Fruit fly (Drosophila melanogaster) whole organism, embryonic: Measurements from ENCODE around the gene pps.

ENCODE experiments used
- Abd-B ChIP-seq: fragments of 200-800 bp; sonication (Bioruptor generic); optimal IDR thresholded peaks from 2 replicates; lab custom pipeline; 2018; ENCODE audit warnings: missing biosample characterization, mild to moderate bottlenecking, missing genetic modification characterization, moderate library complexity
- B-H2 ChIP-seq: fragments of 200-800 bp; sonication (Bioruptor generic); optimal IDR thresholded peaks from 2 replicates; lab custom pipeline; 2018; ENCODE audit warnings: missing biosample characterization, mild to moderate bottlenecking, missing genetic modification characterization
- CG10431 ChIP-seq: fragments of 200-800 bp; sonication (Bioruptor generic); optimal IDR thresholded peaks from 3 replicates; lab custom pipeline; 2018; ENCODE audit warnings: missing biosample characterization, mild to moderate bottlenecking, missing genetic modification characterization
- CG10543 ChIP-seq: fragments of 200-800 bp; sonication (Bioruptor generic); optimal IDR thresholded peaks from 3 replicates; lab custom pipeline; 2017; ENCODE audit warnings: missing biosample characterization, mild to moderate bottlenecking, missing genetic modification characterization, moderate library complexity
- CG11247 ChIP-seq: fragments of 200-800 bp; sonication (Bioruptor generic); IDR thresholded peaks from 2 replicates; pipeline ENCODE4 v1.3.6; 2022; ENCODE audit warnings: missing biosample characterization, missing genetic modification characterization
- CG12071 ChIP-seq: fragments of 200-800 bp; sonication (Bioruptor generic); optimal IDR thresholded peaks from 3 replicates; lab custom pipeline; 2018; ENCODE audit warnings: missing biosample characterization, mild to moderate bottlenecking, missing genetic modification characterization
- CG12744 ChIP-seq: fragments of 200-800 bp; sonication (Bioruptor generic); optimal IDR thresholded peaks from 2 replicates; lab custom pipeline; 2016; ENCODE audit warnings: missing biosample characterization, missing genetic modification characterization
- CG14441 ChIP-seq: fragments of 200-800 bp; sonication (Bioruptor generic); IDR thresholded peaks from 2 replicates; pipeline ENCODE4 v1.3.6; 2022; ENCODE audit warnings: missing biosample characterization, missing genetic modification characterization
- CG17829 ChIP-seq: fragments of 200-800 bp; optimal IDR thresholded peaks from 2 replicates; lab custom pipeline; 2019; ENCODE audit warnings: missing biosample characterization, mild to moderate bottlenecking, missing genetic modification characterization, moderate library complexity
- CG18599 ChIP-seq: fragments of 200-800 bp; sonication (Bioruptor generic); optimal IDR thresholded peaks from 3 replicates; lab custom pipeline; 2017; ENCODE audit warnings: missing biosample characterization, missing genetic modification characterization, mild to moderate bottlenecking, moderate library complexity, missing genetic modification reagents
- CG2199 ChIP-seq: fragments of 200-800 bp; sonication (Bioruptor generic); IDR thresholded peaks from 3 replicates; pipeline ENCODE4 v1.3.6; 2022; ENCODE audit warnings: missing biosample characterization, missing genetic modification characterization
- CG2875 ChIP-seq: fragments of 200-800 bp; sonication (Bioruptor generic); optimal IDR thresholded peaks from 2 replicates; lab custom pipeline; 2017; ENCODE audit warnings: missing biosample characterization, mild to moderate bottlenecking, missing genetic modification characterization, missing genetic modification reagents
- CG30431 ChIP-seq: fragments of 200-800 bp; sonication (Bioruptor generic); optimal IDR thresholded peaks from 2 replicates; lab custom pipeline; 2017; ENCODE audit warnings: missing biosample characterization, missing genetic modification characterization
- CG31365 ChIP-seq: fragments of 200-800 bp; sonication (Bioruptor generic); optimal IDR thresholded peaks from 2 replicates; lab custom pipeline; 2018; ENCODE audit warnings: missing biosample characterization, mild to moderate bottlenecking, missing genetic modification characterization
- CG34224 ChIP-seq: fragments of 200-800 bp; sonication (Bioruptor generic); IDR thresholded peaks from 3 replicates; pipeline ENCODE4 v1.3.6; 2022; ENCODE audit warnings: missing biosample characterization, missing genetic modification characterization; ENCODE audit not compliant: partially characterized antibody
- CG6683 ChIP-seq: fragments of 200-800 bp; sonication (Bioruptor generic); optimal IDR thresholded peaks from 2 replicates; lab custom pipeline; 2017; ENCODE audit warnings: missing biosample characterization, mild to moderate bottlenecking, missing genetic modification characterization, missing genetic modification reagents
- CG9609 ChIP-seq: fragments of 200-800 bp; sonication (Bioruptor generic); optimal IDR thresholded peaks from 3 replicates; lab custom pipeline; 2016; ENCODE audit warnings: missing biosample characterization, missing genetic modification characterization
- CG9817 ChIP-seq: fragments of 200-800 bp; sonication (Bioruptor generic); optimal IDR thresholded peaks from 2 replicates; lab custom pipeline; 2018; ENCODE audit warnings: missing biosample characterization, mild to moderate bottlenecking, missing genetic modification characterization, moderate library complexity
- D19B ChIP-seq: fragments of 200-800 bp; sonication (Bioruptor generic); optimal IDR thresholded peaks from 2 replicates; lab custom pipeline; 2017; ENCODE audit warnings: missing biosample characterization, mild to moderate bottlenecking, missing genetic modification characterization
- Dbx ChIP-seq: fragments of 200-800 bp; sonication (Bioruptor generic); IDR thresholded peaks from 3 replicates; pipeline ENCODE4 v1.3.6; 2022; ENCODE audit warnings: missing biosample characterization, missing genetic modification characterization
- E2f1 ChIP-seq: fragments of 200-800 bp; sonication (Bioruptor generic); IDR thresholded peaks from 2 replicates; pipeline ENCODE4 v1.3.6; 2022; ENCODE audit warnings: missing biosample characterization, missing genetic modification characterization
- Hr3 ChIP-seq: fragments of 200-800 bp; sonication (Bioruptor generic); optimal IDR thresholded peaks from 3 replicates; lab custom pipeline; 2016; ENCODE audit warnings: missing biosample characterization, missing genetic modification characterization
- MESR4 ChIP-seq: fragments of 200-800 bp; sonication (Bioruptor generic); optimal IDR thresholded peaks from 2 replicates; lab custom pipeline; 2018; ENCODE audit warnings: missing biosample characterization, mild to moderate bottlenecking, missing genetic modification characterization, moderate library complexity
- Mrtf ChIP-seq: fragments of 200-800 bp; sonication (Bioruptor generic); IDR thresholded peaks from 3 replicates; pipeline ENCODE4 v1.3.6; 2022; ENCODE audit warnings: missing biosample characterization, missing genetic modification characterization
- NC2α ChIP-seq: fragments of 200-800 bp; sonication (Bioruptor generic); optimal IDR thresholded peaks from 2 replicates; lab custom pipeline; 2016; ENCODE audit warnings: missing biosample characterization, missing genetic modification characterization
- Oli ChIP-seq: fragments of 200-800 bp; sonication (Bioruptor generic); optimal IDR thresholded peaks from 2 replicates; lab custom pipeline; 2018; ENCODE audit warnings: missing biosample characterization, mild to moderate bottlenecking, missing genetic modification characterization, moderate library complexity
- Opbp ChIP-seq: fragments of 200-800 bp; sonication (Bioruptor generic); IDR thresholded peaks from 3 replicates; pipeline ENCODE4 v1.3.6; 2022; ENCODE audit warnings: missing biosample characterization, missing genetic modification characterization; ENCODE audit not compliant: partially characterized antibody
- Sin3A ChIP-seq: fragments of >200 bp; optimal IDR thresholded peaks from 2 replicates; lab custom pipeline; 2018
- Taf1 ChIP-seq: fragments of 200-800 bp; sonication (Bioruptor generic); IDR thresholded peaks from 2 replicates; pipeline ENCODE4 v1.3.6; 2022; ENCODE audit warnings: missing biosample characterization, missing genetic modification characterization
- Xrp1 ChIP-seq: fragments of 200-800 bp; sonication (Bioruptor generic); IDR thresholded peaks from 2 replicates; pipeline ENCODE4 v1.3.6; 2022; ENCODE audit warnings: missing biosample characterization, missing genetic modification characterization
- amos ChIP-seq: fragments of 200-800 bp; sonication (Bioruptor generic); IDR thresholded peaks from 2 replicates; pipeline ENCODE4 v1.3.6; 2022; ENCODE audit warnings: missing biosample characterization, missing genetic modification characterization; ENCODE audit not compliant: partially characterized antibody
- btn ChIP-seq: fragments of 200-800 bp; sonication (Bioruptor generic); optimal IDR thresholded peaks from 2 replicates; lab custom pipeline; 2016; ENCODE audit warnings: missing biosample characterization, missing genetic modification characterization
- cato ChIP-seq: fragments of 200-800 bp; sonication (Bioruptor generic); optimal IDR thresholded peaks from 2 replicates; lab custom pipeline; 2016; ENCODE audit warnings: missing biosample characterization, missing genetic modification characterization, borderline replicate concordance
- caup ChIP-seq: fragments of 200-800 bp; sonication (Bioruptor generic); optimal IDR thresholded peaks from 3 replicates; lab custom pipeline; 2017; ENCODE audit warnings: missing biosample characterization, mild to moderate bottlenecking, missing genetic modification characterization, moderate library complexity; ENCODE audit not compliant: severe bottlenecking
- chif ChIP-seq, 2 experiments: fragments of 200-800 bp; sonication (Bioruptor generic); optimal IDR thresholded peaks; 3 replicates each; lab custom pipeline; 2016; ENCODE audit warnings: missing biosample characterization in 2 of 2, missing genetic modification characterization in 2 of 2
- dm ChIP-seq: fragments of 200-800 bp; sonication (Bioruptor generic); optimal IDR thresholded peaks from 3 replicates; lab custom pipeline; 2016; ENCODE audit warnings: missing biosample characterization, missing genetic modification characterization
- fru ChIP-seq: fragments of >200 bp; optimal IDR thresholded peaks from 2 replicates; lab custom pipeline; 2017
- ftz-f1 ChIP-seq: fragments of 200-800 bp; sonication (Bioruptor generic); optimal IDR thresholded peaks from 2 replicates; lab custom pipeline; 2016; ENCODE audit warnings: missing biosample characterization, missing genetic modification characterization
- gro ChIP-seq: fragments of 200-800 bp; sonication (Bioruptor generic); optimal IDR thresholded peaks from 2 replicates; lab custom pipeline; 2016; ENCODE audit warnings: missing biosample characterization, missing genetic modification characterization
- gt ChIP-seq: fragments of 200-800 bp; sonication (Bioruptor generic); IDR thresholded peaks from 2 replicates; pipeline ENCODE4 v1.3.6; 2022; ENCODE audit warnings: missing biosample characterization, missing genetic modification characterization
- hb ChIP-seq: fragments of 200-800 bp; sonication (Bioruptor generic); IDR thresholded peaks from 3 replicates; pipeline ENCODE4 v1.3.6; 2022; ENCODE audit warnings: missing biosample characterization, missing genetic modification characterization; ENCODE audit not compliant: partially characterized antibody
- jing ChIP-seq: fragments of 200-800 bp; sonication (Bioruptor generic); optimal IDR thresholded peaks from 2 replicates; lab custom pipeline; 2018; ENCODE audit warnings: missing biosample characterization, mild to moderate bottlenecking, missing genetic modification characterization
- lilli ChIP-seq: fragments of 200-800 bp; sonication (Bioruptor generic); optimal IDR thresholded peaks from 3 replicates; lab custom pipeline; 2016; ENCODE audit warnings: missing biosample characterization, missing genetic modification characterization
- maf-S ChIP-seq: fragments of 200-800 bp; sonication (Bioruptor generic); optimal IDR thresholded peaks from 2 replicates; lab custom pipeline; 2016; ENCODE audit warnings: missing biosample characterization, missing genetic modification characterization
- pzg ChIP-seq: fragments of 200-800 bp; sonication (Bioruptor generic); optimal IDR thresholded peaks from 3 replicates; lab custom pipeline; 2018; ENCODE audit warnings: missing biosample characterization, mild to moderate bottlenecking, missing genetic modification characterization, moderate library complexity
- repo ChIP-seq: fragments of 200-800 bp; sonication (Bioruptor generic); optimal IDR thresholded peaks from 2 replicates; lab custom pipeline; 2016; ENCODE audit warnings: missing biosample characterization, missing genetic modification characterization
- scrt ChIP-seq: fragments of 200-800 bp; sonication (Bioruptor generic); optimal IDR thresholded peaks from 2 replicates; lab custom pipeline; 2018; ENCODE audit warnings: missing biosample characterization, mild to moderate bottlenecking, missing genetic modification characterization, moderate library complexity
- sim ChIP-seq: fragments of 200-800 bp; sonication (Bioruptor generic); IDR thresholded peaks from 2 replicates; pipeline ENCODE4 v1.3.6; 2022; ENCODE audit warnings: missing biosample characterization, missing genetic modification characterization
- sr ChIP-seq: fragments of 200-800 bp; sonication (Bioruptor generic); IDR thresholded peaks from 3 replicates; pipeline ENCODE4 v1.3.6; 2022; ENCODE audit warnings: missing biosample characterization, missing genetic modification characterization
- tap ChIP-seq: fragments of 200-800 bp; optimal IDR thresholded peaks from 3 replicates; lab custom pipeline; 2019; ENCODE audit warnings: missing biosample characterization, mild to moderate bottlenecking, missing genetic modification characterization, moderate library complexity
- tup ChIP-seq: fragments of 200-800 bp; sonication (Bioruptor generic); optimal IDR thresholded peaks from 2 replicates; lab custom pipeline; 2016; ENCODE audit warnings: missing biosample characterization, mild to moderate bottlenecking, missing genetic modification characterization, moderate library complexity

The pps gene

dm6 chr3R:12413274-12413958 is at the start of gene pps, which contains the start of gene Dip-C (continued):
- no peak for TF ChIP-seq maf-S (GFP tag; lab: Kevin White, UChicago)
- no peak for TF ChIP-seq tap (tag; lab: Kevin White, UChicago)
- TF ChIP-seq dm (GFP tag; lab: Kevin White, UChicago): no peak
- TF ChIP-seq CG2875 (GFP tag; lab: Kevin White, UChicago): no peak
- TF ChIP-seq CG14441 (GFP tag; lab: Robert Waterston, UW): no peak
- TF ChIP-seq CG12071 (GFP tag; lab: Kevin White, UChicago): no peak
- TF ChIP-seq Sin3A (lab: Kevin White, UChicago): peak; percentile 61
- TF ChIP-seq repo: no peak
- no peak for TF ChIP-seq fru (lab: Kevin White, UChicago)
- TF ChIP-seq lilli: no peak
- TF ChIP-seq Hr3: no peak
- no peak for TF ChIP-seq E2f1 (GFP tag; lab: Robert Waterston, UW)
- TF ChIP-seq CG11247: no peak
- no peak for TF ChIP-seq CG9817
- TF ChIP-seq scrt (GFP tag; lab: Kevin White, UChicago): no peak
- no peak for TF ChIP-seq D19B (GFP tag; lab: Kevin White, UChicago)
- TF ChIP-seq caup (GFP tag; lab: Kevin White, UChicago): no peak
- peak; percentile 78 for TF ChIP-seq ftz-f1 (GFP tag; lab: Kevin White, UChicago)
- TF ChIP-seq CG10431: no peak
- TF ChIP-seq tup (GFP tag; lab: Kevin White, UChicago): no peak
- no peak for TF ChIP-seq jing (GFP tag; lab: Kevin White, UChicago)
- no peak for TF ChIP-seq CG12744 (GFP tag; lab: Kevin White, UChicago)
- TF ChIP-seq NC2α: no peak
- no peak for TF ChIP-seq Xrp1
- no peak for TF ChIP-seq Abd-B (GFP tag; lab: Kevin White, UChicago)
- TF ChIP-seq Taf1 (GFP tag; lab: Robert Waterston, UW): no peak
- no peak for TF ChIP-seq CG6683 (GFP tag; lab: Kevin White, UChicago)
- TF ChIP-seq CG10543 (GFP tag; lab: Kevin White, UChicago): no peak
- no peak for TF ChIP-seq Mrtf
- TF ChIP-seq sim (GFP tag; lab: Robert Waterston, UW): no peak
- TF ChIP-seq MESR4 (GFP tag; lab: Kevin White, UChicago): peak; percentile 49
- no peak for TF ChIP-seq gt (GFP tag; lab: Robert Waterston, UW)
- no peak for TF ChIP-seq chif (GFP tag; optimal IDR thresholded peaks at IDR 0.05; lab: Kevin White, UChicago)
- TF ChIP-seq gro (GFP tag; lab: Kevin White, UChicago): no peak
- TF ChIP-seq CG18599 (GFP tag; lab: Kevin White, UChicago): no peak
- TF ChIP-seq btn (GFP tag; lab: Kevin White, UChicago): no peak
- no peak for TF ChIP-seq Oli
- TF ChIP-seq amos (GFP tag; lab: Robert Waterston, UW): peak; percentile 82
- TF ChIP-seq CG31365 (tag; lab: Kevin White, UChicago): no peak
- TF ChIP-seq CG30431: no peak
- no peak for TF ChIP-seq Dbx (GFP tag; lab: Robert Waterston, UW)
- no peak for TF ChIP-seq CG2199
- peak; percentile 70 for TF ChIP-seq CG34224 (GFP tag; lab: Robert Waterston, UW)
- no peak for TF ChIP-seq sr (GFP tag; lab: Robert Waterston, UW)
- peak; percentile 56 for TF ChIP-seq CG17829 (tag; lab: Kevin White, UChicago)
- TF ChIP-seq Opbp (GFP tag; lab: Robert Waterston, UW): peak; percentile 70
- TF ChIP-seq pzg (GFP tag; lab: Kevin White, UChicago): peak; percentile 69
- TF ChIP-seq cato: no peak
- no peak for TF ChIP-seq CG9609 (GFP tag; lab: Kevin White, UChicago)
- TF ChIP-seq hb (GFP tag; lab: Robert Waterston, UW): peak; percentile 40; the same call in 1 of the 3 replicates
- no peak for TF ChIP-seq B-H2 (GFP tag; lab: Kevin White, UChicago)
